Fruit fly (Drosophila melanogaster) whole organism, prepupa: ENCODE results near the gene dlt.

Source experiments
- CG16779 ChIP-seq: fragments of 200-800 bp; sonication (Bioruptor generic); optimal IDR thresholded peaks from 3 replicates; lab custom pipeline; 2017; ENCODE audit warnings: missing biosample characterization, mild to moderate bottlenecking, missing genetic modification characterization
- CG32006 ChIP-seq: fragments of 200-800 bp; sonication (Bioruptor generic); optimal IDR thresholded peaks from 3 replicates; lab custom pipeline; 2017; ENCODE audit warnings: missing biosample characterization, mild to moderate bottlenecking, missing genetic modification characterization
- CG8119 ChIP-seq: fragments of 200-800 bp; sonication (Bioruptor generic); IDR thresholded peaks from 3 replicates; pipeline ENCODE4 v1.3.6; 2022; ENCODE audit warnings: missing biosample characterization, missing genetic modification characterization
- CG8632 ChIP-seq: fragments of 200-800 bp; sonication (Bioruptor generic); optimal IDR thresholded peaks from 3 replicates; lab custom pipeline; 2016; ENCODE audit warnings: missing biosample characterization, missing genetic modification characterization
- Gug ChIP-seq: fragments of 200-800 bp; sonication (Bioruptor generic); IDR thresholded peaks from 2 replicates; pipeline ENCODE4 v1.3.6; 2022; ENCODE audit warnings: missing biosample characterization, missing genetic modification characterization
- Lpt ChIP-seq: fragments of 200-800 bp; sonication (Bioruptor generic); optimal IDR thresholded peaks from 3 replicates; lab custom pipeline; 2016; ENCODE audit warnings: missing biosample characterization, missing genetic modification characterization
- dsx ChIP-seq: fragments of 200-800 bp; optimal IDR thresholded peaks from 3 replicates; lab custom pipeline; 2019; ENCODE audit warnings: missing biosample characterization, mild to moderate bottlenecking, missing genetic modification characterization, moderate library complexity; ENCODE audit not compliant: poor library complexity, severe bottlenecking
- salr ChIP-seq, 2 experiments: fragments of 200-800 bp; sonication (Bioruptor generic); optimal IDR thresholded peaks; 3 replicates each; lab custom pipeline; 2016 to 2018; ENCODE audit warnings: missing biosample characterization in 2 of 2, missing genetic modification characterization in 2 of 2, mild to moderate bottlenecking in 1 of 2

- TF ChIP-seq CG8119 (GFP tag; lab: Robert Waterston, UW) (no peak), CG32006 (no peak), CG8632 (no peak), Gug (GFP tag; lab: Robert Waterston, UW) (no peak), CG16779 (tag; lab: Kevin White, UChicago) (no peak), Lpt (GFP tag; lab: Kevin White, UChicago) (no peak), dsx (peak; percentile 91), salr (GFP tag; optimal IDR thresholded peaks at IDR 0.05; lab: Kevin White, UChicago) (no peak)
Measured at dm6 chr3L:1754262-1754661, 40.9 kb downstream of the dlt start.
